Fruit fly (Drosophila melanogaster): ENCODE results near the gene CG1986.
A peak's percentile ranks its signal among the peaks of the same experiment; 100 is the strongest.

The CG1986 gene

DNA sequence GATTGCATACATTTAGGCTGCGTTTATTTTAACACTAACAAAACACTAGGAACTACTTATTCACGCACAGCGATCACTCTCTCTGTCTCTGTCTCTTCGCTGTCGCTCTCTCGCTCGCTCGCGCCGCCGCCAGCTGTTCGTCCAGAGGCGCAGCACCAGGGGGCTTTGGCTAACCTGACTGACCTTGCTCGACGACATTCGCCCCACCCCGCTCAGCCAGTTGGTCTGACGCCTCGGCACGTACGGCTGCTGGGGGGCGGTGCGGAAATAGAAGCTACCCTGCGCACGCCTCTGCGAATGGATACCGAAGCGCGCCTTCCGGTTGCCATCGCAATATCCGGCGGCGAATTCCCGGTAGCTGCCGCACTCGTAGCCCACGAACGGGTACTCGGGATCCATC lies 1.5 kb downstream of the CG1986 start:
- TF ChIP-seq Hr78 (GFP tag; optimal IDR thresholded peaks at IDR 0.05) (no peak), Hnf4 (GFP tag; optimal IDR thresholded peaks at IDR 0.05) (no peak), tai (GFP tag; optimal IDR thresholded peaks at IDR 0.05) (no peak), GATAd (GFP tag; optimal IDR thresholded peaks at IDR 0.05) (no peak), OdsH (GFP tag; optimal IDR thresholded peaks at IDR 0.05) (no peak), CG32264 (GFP tag; optimal IDR thresholded peaks at IDR 0.05) (no peak), woc (GFP tag; optimal IDR thresholded peaks at IDR 0.05) (no peak), Dif (GFP tag; optimal IDR thresholded peaks at IDR 0.05; ENCODE audit: partially characterized antibody) (no peak), rgr (GFP tag; optimal IDR thresholded peaks at IDR 0.05) (no peak)

DNA sequence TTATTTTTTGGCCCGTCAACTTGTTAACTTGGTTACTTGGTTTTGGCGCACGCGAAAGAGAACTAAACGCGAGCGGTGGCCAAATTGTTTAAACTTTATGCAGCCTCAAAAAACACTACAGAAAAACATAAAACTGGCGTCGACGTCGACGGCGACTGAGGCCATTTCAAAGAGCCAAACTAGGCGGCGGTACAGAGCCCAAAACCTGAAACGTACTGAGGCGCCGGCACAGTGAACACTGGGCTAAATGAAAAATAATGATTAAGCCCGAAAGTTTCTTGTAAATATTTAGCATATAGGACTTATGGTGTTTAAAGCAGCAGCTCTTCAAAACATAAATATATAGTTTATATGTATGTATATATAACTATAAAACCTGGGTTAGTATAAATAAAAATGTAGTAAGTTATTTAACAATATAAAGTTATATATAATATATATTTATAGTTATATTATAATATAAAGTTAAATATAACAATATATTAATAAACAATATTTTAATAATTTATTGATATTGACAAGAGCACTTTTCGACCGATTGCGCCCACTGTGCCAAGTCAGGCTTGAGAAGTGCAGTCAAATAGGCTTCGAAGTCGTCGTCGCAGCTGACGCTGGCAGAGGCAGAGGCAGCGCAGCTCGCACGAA lies 11.3 kb downstream of the CG1986 start, which contains the start of gene CG15249:
TSS of gene CG15249 (minus strand) at position 51 of the 645 bp plus-strand sequence.
- TF ChIP-seq usp (GFP tag; optimal IDR thresholded peaks at IDR 0.05), result no peak
- peak; percentile 3 for TF ChIP-seq fru (GFP tag; optimal IDR thresholded peaks at IDR 0.05)

DNA sequence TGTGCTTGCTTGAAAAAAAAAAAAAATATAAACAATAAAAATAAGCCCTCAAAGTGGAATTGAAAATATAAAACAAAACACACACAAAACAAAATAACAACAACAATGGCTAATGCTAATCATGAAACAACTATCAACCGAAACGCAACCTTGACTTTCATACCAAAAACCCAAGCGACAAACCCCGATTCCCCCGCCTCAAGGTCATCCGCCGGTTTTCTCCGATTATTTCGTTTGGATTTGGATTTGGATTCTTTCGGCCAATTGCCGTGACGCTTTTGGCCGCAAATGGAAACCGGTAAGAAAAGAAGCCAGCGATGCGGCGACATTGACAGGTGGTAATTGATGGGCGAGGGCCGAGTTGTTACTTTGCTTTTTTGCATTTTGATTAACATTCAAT lies 13.3 kb downstream of the CG1986 start:
- TF ChIP-seq pan (optimal IDR thresholded peaks at IDR 0.05) (no peak), dsf (GFP tag; optimal IDR thresholded peaks at IDR 0.05; ENCODE audit: borderline replicate concordance) (no peak), psq (GFP tag; optimal IDR thresholded peaks at IDR 0.05) (no peak), GATAd (GFP tag; optimal IDR thresholded peaks at IDR 0.05) (no peak), Vsx2 (GFP tag; optimal IDR thresholded peaks at IDR 0.05; ENCODE audit: partially characterized antibody) (no peak), usp (GFP tag; optimal IDR thresholded peaks at IDR 0.05) (no peak), sage (GFP tag; optimal IDR thresholded peaks at IDR 0.05) (no peak), CrebA (GFP tag; optimal IDR thresholded peaks at IDR 0.05; ENCODE audit: borderline replicate concordance) (no peak), rgr (GFP tag; optimal IDR thresholded peaks at IDR 0.05) (no peak), CG9705 (GFP tag; optimal IDR thresholded peaks at IDR 0.05) (no peak), Dif (GFP tag; optimal IDR thresholded peaks at IDR 0.05; ENCODE audit: partially characterized antibody) (no peak), foxo (GFP tag; optimal IDR thresholded peaks at IDR 0.05) (no peak), br (GFP tag; optimal IDR thresholded peaks at IDR 0.05) (no peak), Sp1 (GFP tag; optimal IDR thresholded peaks at IDR 0.05) (no peak)

DNA sequence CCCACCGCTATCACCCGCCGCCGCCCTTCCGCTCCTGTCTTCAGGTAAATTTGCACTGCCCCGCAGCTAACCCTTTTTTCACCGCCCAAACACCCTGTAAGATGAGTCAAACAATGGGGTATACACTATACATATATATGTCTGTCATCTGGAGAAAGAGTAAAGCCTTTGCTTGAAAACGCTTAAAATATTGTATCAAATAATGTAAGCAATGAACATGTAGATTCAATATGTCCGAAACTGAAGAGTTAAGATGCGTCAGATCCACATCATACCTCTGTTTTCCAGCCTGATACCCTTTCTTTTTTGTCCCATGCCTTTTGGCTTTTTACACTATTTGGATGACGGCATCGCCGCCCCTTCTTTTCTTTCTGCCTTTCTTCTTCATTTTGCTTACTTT lies 18.1 kb downstream of the CG1986 start:
- TF ChIP-seq rgr (GFP tag; optimal IDR thresholded peaks at IDR 0.05) (peak; percentile 64), pan (optimal IDR thresholded peaks at IDR 0.05) (no peak), Hnf4 (GFP tag; optimal IDR thresholded peaks at IDR 0.05) (peak; percentile 57), CrebA (GFP tag; optimal IDR thresholded peaks at IDR 0.05; ENCODE audit: borderline replicate concordance) (no peak), OdsH (GFP tag; optimal IDR thresholded peaks at IDR 0.05) (peak; percentile 55), tai (GFP tag; optimal IDR thresholded peaks at IDR 0.05) (peak; percentile 4), dmrt93B (GFP tag; optimal IDR thresholded peaks at IDR 0.05) (peak; percentile 1), h (GFP tag; optimal IDR thresholded peaks at IDR 0.05) (peak; percentile 74), Myc (optimal IDR thresholded peaks at IDR 0.05) (no peak), psq (GFP tag; optimal IDR thresholded peaks at IDR 0.05) (peak; percentile 57), Sp1 (GFP tag; optimal IDR thresholded peaks at IDR 0.05) (peak; percentile 61), fru (GFP tag; optimal IDR thresholded peaks at IDR 0.05) (peak; percentile 62), HLH106 (tag; optimal IDR thresholded peaks at IDR 0.05) (peak; percentile 66), foxo (GFP tag; optimal IDR thresholded peaks at IDR 0.05) (peak in 1 of 2 experiments; percentile 68), woc (GFP tag; optimal IDR thresholded peaks at IDR 0.05) (peak; percentile 27), Dif (GFP tag; optimal IDR thresholded peaks at IDR 0.05; ENCODE audit: partially characterized antibody) (no peak), sv (GFP tag; optimal IDR thresholded peaks at IDR 0.05) (no peak), br (GFP tag; optimal IDR thresholded peaks at IDR 0.05) (peak; percentile 41), Dfd (GFP tag; optimal IDR thresholded peaks at IDR 0.05) (no peak), ey (GFP tag; optimal IDR thresholded peaks at IDR 0.05) (peak; percentile 62)

DNA sequence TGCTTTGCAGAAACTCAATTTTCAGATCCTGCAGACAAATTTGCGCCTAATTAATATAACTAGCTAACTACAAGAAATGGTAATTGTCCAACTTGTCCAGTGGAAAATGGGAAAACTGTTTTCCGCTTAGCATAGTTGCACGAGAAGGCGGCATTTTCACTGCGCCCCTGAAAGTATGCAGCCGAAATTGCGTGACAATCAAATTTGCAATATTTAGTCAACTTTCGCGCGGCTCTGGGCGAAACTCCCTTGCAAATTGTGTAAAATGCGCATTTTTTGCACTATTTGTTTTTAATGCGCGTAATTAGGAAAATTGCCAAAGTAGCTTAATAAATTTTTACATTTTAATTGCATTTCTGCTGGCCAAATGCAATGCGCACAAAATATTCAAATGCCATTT lies 21.2 kb downstream of the CG1986 start:
- TF ChIP-seq Dif (GFP tag; optimal IDR thresholded peaks at IDR 0.05; ENCODE audit: partially characterized antibody), result no peak
- TF ChIP-seq HLH106 (tag; optimal IDR thresholded peaks at IDR 0.05), result no peak
- peak; percentile 58 for TF ChIP-seq Myc (optimal IDR thresholded peaks at IDR 0.05)
- no peak for TF ChIP-seq Dfd (GFP tag; optimal IDR thresholded peaks at IDR 0.05)
- TF ChIP-seq Rel (GFP tag; optimal IDR thresholded peaks at IDR 0.05), result no peak
- no peak for TF ChIP-seq Rel (tag; optimal IDR thresholded peaks at IDR 0.05)
